1 worm cellular context compared by ENCODE assay signal in the genomic region with DNA sequence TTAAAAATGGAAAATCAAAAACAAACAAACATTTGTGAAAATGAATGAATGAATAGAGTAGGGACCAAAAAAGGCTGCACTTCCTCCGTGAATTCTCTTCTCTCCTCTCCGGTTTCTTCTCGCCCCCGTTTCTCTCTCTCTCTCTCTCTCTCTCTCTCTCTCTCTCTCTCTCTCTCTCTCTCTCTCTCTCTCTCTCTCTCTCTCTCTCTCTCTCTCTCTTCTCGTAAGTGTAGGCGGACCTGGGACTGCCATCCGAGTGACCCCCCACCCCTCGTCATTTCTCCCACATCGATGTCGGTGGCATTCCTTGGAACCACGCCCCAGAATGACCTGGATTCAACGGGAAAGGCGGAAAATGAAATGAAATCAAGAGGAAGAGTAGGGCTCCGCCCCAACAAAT.
TF ChIP-seq lines count a peak whose summit lies in the region.

No protein-coding gene starts in this region.

TF ChIP-seq in whole organism, L1 larva, 84 proteins besides CTCF, POLR2A, EP300 and RAD21 (continued from another document):
- TF ChIP-seq snu-23 (GFP tag; optimal IDR thresholded peaks at IDR 0.05; lab: Kevin White, UChicago): no peak
TF ChIP-seq in whole organism, L1 larva: peak in this region for 3.
